Fruit fly (Drosophila melanogaster) whole organism, adult: Measurements from ENCODE around the gene TBC1D23.

ENCODE experiments used
- CG11617 ChIP-seq: fragments of 200-800 bp; sonication (Bioruptor generic); optimal IDR thresholded peaks from 2 replicates; lab custom pipeline; 2017; ENCODE audit warnings: mild to moderate bottlenecking, missing biosample characterization, missing genetic modification reagents, missing genetic modification characterization
- CG14711 ChIP-seq: fragments of 200-800 bp; sonication (Bioruptor generic); optimal IDR thresholded peaks from 2 replicates; lab custom pipeline; 2018; ENCODE audit warnings: missing biosample characterization, mild to moderate bottlenecking, missing genetic modification characterization, moderate library complexity
- CG1620 ChIP-seq: fragments of 200-800 bp; sonication (Bioruptor generic); optimal IDR thresholded peaks from 2 replicates; lab custom pipeline; 2016; ENCODE audit warnings: missing biosample characterization, missing genetic modification characterization
- CG5204 ChIP-seq: fragments of 200-800 bp; sonication (Bioruptor generic); optimal IDR thresholded peaks from 2 replicates; lab custom pipeline; 2016; ENCODE audit warnings: missing biosample characterization, missing genetic modification characterization
- CG7101 ChIP-seq: fragments of 200-800 bp; sonication (Bioruptor generic); optimal IDR thresholded peaks from 2 replicates; lab custom pipeline; 2018; ENCODE audit warnings: missing biosample characterization, mild to moderate bottlenecking, missing genetic modification characterization, moderate library complexity
- Clk ChIP-seq: fragments of 200-800 bp; sonication (Bioruptor generic); optimal IDR thresholded peaks from 2 replicates; lab custom pipeline; 2017; ENCODE audit warnings: missing biosample characterization, missing genetic modification characterization
- Crg-1 ChIP-seq: fragments of 200-800 bp; sonication (Bioruptor generic); optimal IDR thresholded peaks from 2 replicates; lab custom pipeline; 2016; ENCODE audit warnings: missing biosample characterization, missing genetic modification characterization
- bab1 ChIP-seq: fragments of 200-800 bp; sonication (Bioruptor generic); optimal IDR thresholded peaks from 3 replicates; lab custom pipeline; 2019; ENCODE audit warnings: missing biosample characterization, mild to moderate bottlenecking, missing genetic modification characterization, moderate library complexity
- cnc ChIP-seq, 2 experiments: fragments of >200 bp; optimal IDR thresholded peaks; 2 replicates each; lab custom pipeline; 2017
- kay ChIP-seq: fragments of 200-800 bp; sonication (Bioruptor generic); peaks from one replicate; lab custom pipeline; 2016; ENCODE audit warnings: missing biosample characterization, missing genetic modification characterization, borderline replicate concordance
- pad ChIP-seq: fragments of 200-800 bp; sonication (Bioruptor generic); optimal IDR thresholded peaks from 3 replicates; lab custom pipeline; 2017; ENCODE audit warnings: missing biosample characterization, missing genetic modification characterization, mild to moderate bottlenecking, moderate library complexity, missing genetic modification reagents
- toe ChIP-seq: fragments of 200-800 bp; sonication (Bioruptor generic); optimal IDR thresholded peaks from 2 replicates; lab custom pipeline; 2016; ENCODE audit warnings: missing biosample characterization, missing genetic modification characterization

DNA sequence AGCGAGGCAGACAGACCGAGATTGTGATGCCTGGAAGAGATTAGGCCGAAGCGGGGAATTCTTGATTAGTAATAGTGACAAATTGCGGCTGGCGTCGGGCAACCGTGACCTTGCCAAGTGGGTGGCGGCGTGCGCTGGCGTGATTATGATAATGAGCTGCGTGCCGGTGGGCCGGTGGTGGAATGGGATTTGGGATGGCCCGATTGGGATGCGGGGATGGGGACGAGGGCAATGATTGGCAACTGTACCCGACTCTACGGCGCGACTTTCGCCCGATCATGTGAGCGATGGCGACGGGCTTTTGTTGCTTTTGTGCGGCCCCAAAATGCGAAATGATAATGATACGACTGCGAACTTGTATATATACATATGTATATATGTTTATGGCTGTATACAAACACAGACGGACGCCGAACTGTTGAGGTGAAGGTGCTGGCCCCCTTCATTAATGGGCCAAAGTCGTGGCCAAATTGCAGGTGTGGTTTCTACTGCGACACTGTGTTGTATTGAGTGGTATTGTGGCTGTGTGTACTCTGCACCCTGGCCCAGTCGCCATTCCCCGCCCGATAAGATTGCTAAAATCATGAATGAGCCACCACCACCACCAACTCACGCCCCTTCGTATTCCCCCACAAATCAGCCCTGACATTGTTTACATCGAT is 12.3 kb upstream of the TBC1D23 start:
- peak; percentile 97 for TF ChIP-seq kay (GFP tag; lab: Kevin White, UChicago)
- no peak for TF ChIP-seq CG11617 (GFP tag; lab: Kevin White, UChicago)
- TF ChIP-seq CG14711 (tag; lab: Kevin White, UChicago) = no peak
- TF ChIP-seq bab1 = no peak
- TF ChIP-seq CG1620 (GFP tag; lab: Kevin White, UChicago) = no peak
- no peak for TF ChIP-seq pad (GFP tag; lab: Kevin White, UChicago)
- no peak for TF ChIP-seq CG7101
- no peak for TF ChIP-seq cnc (optimal IDR thresholded peaks at IDR 0.05; lab: Kevin White, UChicago)
- no peak for TF ChIP-seq Clk (GFP tag; lab: Kevin White, UChicago)
- TF ChIP-seq CG5204 (GFP tag; lab: Kevin White, UChicago) = no peak
- no peak for TF ChIP-seq Crg-1 (GFP tag; lab: Kevin White, UChicago)
- TF ChIP-seq toe = peak; percentile 26
